Worm (Caenorhabditis elegans) whole organism, L3 larva: ENCODE results near the gene C45B2.8.

Source experiments
- aly-2 ChIP-seq: fragments of 150-350 bp; optimal IDR thresholded peaks from 2 replicates; lab custom pipeline; 2014; ENCODE audit warnings: missing biosample characterization, missing genetic modification characterization
- mdl-1 ChIP-seq: fragments of 150-350 bp; optimal IDR thresholded peaks from 2 replicates; lab custom pipeline; 2014; ENCODE audit warnings: missing biosample characterization, missing genetic modification characterization
- mml-1 ChIP-seq: fragments of 150-350 bp; sonication (generic microtip); optimal IDR thresholded peaks from 3 replicates; lab custom pipeline; 2014; ENCODE audit warnings: missing biosample characterization, missing genetic modification characterization
- nhr-76 ChIP-seq: fragments of 150-350 bp; sonication (generic microtip); optimal IDR thresholded peaks from 5 replicates; lab custom pipeline; 2014; ENCODE audit warnings: missing biosample characterization, missing genetic modification characterization
- nhr-77 ChIP-seq: fragments of 150-350 bp; optimal IDR thresholded peaks from 2 replicates; lab custom pipeline; 2014; ENCODE audit warnings: missing biosample characterization, missing genetic modification characterization
- ztf-4 ChIP-seq: fragments of 150-350 bp; optimal IDR thresholded peaks from 2 replicates; lab custom pipeline; 2014; ENCODE audit warnings: missing biosample characterization, missing genetic modification characterization

- no peak for TF ChIP-seq mml-1 (tag; lab: Kevin White, UChicago)
- no peak for TF ChIP-seq nhr-77 (tag; lab: Kevin White, UChicago)
- no peak for TF ChIP-seq ztf-4 (tag; lab: Kevin White, UChicago)
- no peak for TF ChIP-seq nhr-76 (tag; lab: Kevin White, UChicago)
- TF ChIP-seq aly-2 (tag; lab: Kevin White, UChicago) = no peak
- no peak for TF ChIP-seq mdl-1 (tag; lab: Kevin White, UChicago)
Observed at ce11 chrX:6112817-6113216, 25.0 kb downstream of the C45B2.8 start, which contains the start of gene prx-3.
